Fruit fly (Drosophila melanogaster) whole organism, pupa: ENCODE data around the gene CycA.

Experiments
- CG13204 ChIP-seq: fragments of 200-800 bp; sonication (Bioruptor generic); optimal IDR thresholded peaks from 2 replicates; lab custom pipeline; 2018; ENCODE audit warnings: missing biosample characterization, mild to moderate bottlenecking, missing genetic modification characterization, moderate library complexity
- CG9948 ChIP-seq: fragments of 200-800 bp; sonication (Bioruptor generic); optimal IDR thresholded peaks from 2 replicates; lab custom pipeline; 2018; ENCODE audit warnings: missing biosample characterization, mild to moderate bottlenecking, missing genetic modification characterization, moderate library complexity
- Pif1A ChIP-seq: fragments of 200-800 bp; sonication (Bioruptor generic); optimal IDR thresholded peaks from 3 replicates; lab custom pipeline; 2016; ENCODE audit warnings: missing biosample characterization, missing genetic modification characterization
- fd96Ca ChIP-seq: fragments of 200-800 bp; sonication (Bioruptor generic); IDR thresholded peaks from 3 replicates; pipeline ENCODE4 v1.3.6; 2022; ENCODE audit warnings: missing biosample characterization, missing genetic modification characterization

- TF ChIP-seq CG9948 (tag; lab: Kevin White, UChicago) (no peak), Pif1A (GFP tag; lab: Kevin White, UChicago) (no peak), fd96Ca (GFP tag; lab: Robert Waterston, UW) (no peak), CG13204 (GFP tag; lab: Kevin White, UChicago) (no peak)
Measured at dm6 chr3L:11852924-11853323, 19.5 kb upstream of the CycA start.
